Worm (Caenorhabditis elegans): ENCODE measurements around the gene Y37D8A.3.

The Y37D8A.3 gene

DNA sequence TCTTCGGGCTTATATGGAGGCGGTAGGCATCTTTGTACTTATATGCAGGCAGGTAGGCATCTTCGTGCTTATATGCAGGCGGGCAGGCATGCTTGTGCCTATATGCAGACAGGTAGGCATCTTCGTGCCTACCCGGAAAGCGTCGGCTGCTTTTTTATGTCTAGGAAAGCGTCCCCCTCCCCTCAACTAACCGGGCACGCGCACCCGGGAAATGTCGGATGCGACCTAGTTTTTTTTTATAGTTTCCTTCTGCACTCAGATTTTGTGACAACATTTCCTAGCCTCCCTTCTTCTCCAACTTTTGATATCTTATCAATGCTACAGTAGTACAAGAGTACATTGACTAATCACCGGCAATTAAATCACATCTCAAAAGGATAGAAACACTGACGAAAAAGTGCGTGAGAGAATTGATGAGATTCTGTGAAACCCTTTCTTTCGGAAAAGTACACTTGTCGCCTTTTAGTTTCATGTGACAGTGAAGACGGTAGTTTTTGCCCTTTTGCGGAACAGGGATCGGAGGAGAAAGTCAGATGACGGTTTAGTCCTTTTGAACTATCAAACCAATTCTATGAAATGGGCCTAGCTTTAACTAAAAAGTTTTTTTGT lies 19.9 kb downstream of the Y37D8A.3 start (continued):
- TF ChIP-seq nhr-19 (GFP tag; conservative IDR thresholded peaks at IDR 0.05) (peak; percentile 9; the same call in 1 of the 2 replicates), egl-27 (tag; optimal IDR thresholded peaks at IDR 0.05) (peak in 1 of 2 experiments; percentile 36)

DNA sequence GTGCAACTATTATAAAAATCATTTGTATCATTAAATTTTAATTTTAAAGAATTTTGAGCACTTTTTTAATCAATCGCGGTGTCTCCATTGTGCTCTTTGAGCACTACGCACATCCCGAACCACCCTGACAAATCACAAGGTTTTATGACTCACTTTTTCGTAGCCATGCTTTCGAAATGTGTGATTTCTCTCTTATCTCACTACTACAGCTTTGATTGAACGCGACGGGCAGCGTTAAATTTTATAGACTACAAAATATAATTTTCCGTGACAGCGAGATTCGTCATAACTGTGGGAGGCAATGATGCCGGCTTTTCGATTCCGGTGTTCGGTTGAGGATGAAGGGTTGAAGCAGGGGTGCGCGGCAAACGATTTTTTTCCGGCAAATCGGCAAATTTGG lies 20.5 kb downstream of the Y37D8A.3 start:
- TF ChIP-seq lin-14 (GFP tag; optimal IDR thresholded peaks at IDR 0.05), result no peak
- TF ChIP-seq dsc-1 (tag; optimal IDR thresholded peaks at IDR 0.05), result no peak
- TF ChIP-seq Y116A8C.19 (tag; optimal IDR thresholded peaks at IDR 0.05; ENCODE audit: borderline replicate concordance), result no peak
- TF ChIP-seq vab-15 (tag; optimal IDR thresholded peaks at IDR 0.05), result no peak
- no peak for TF ChIP-seq lin-39 (tag; optimal IDR thresholded peaks at IDR 0.05)
- no peak for TF ChIP-seq lin-13 (GFP tag; optimal IDR thresholded peaks at IDR 0.05)

DNA sequence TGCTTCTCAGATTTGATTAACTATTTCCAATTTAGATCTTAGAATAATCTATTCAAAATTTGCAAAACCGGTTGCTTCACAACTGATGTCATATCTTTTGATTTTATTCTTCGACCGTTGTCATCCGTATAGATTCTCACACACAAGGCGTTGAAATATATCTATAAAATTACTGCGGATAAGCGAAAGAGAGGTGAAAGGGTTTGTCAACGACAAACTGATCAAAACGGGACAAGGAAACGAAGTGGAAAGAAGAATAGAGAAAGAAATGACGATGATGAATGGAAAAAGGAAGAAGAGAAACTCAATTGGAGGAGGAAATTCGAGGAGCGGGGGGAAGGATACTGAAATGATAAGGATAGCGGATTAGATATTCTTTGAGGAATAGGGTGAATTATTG lies 21.9 kb downstream of the Y37D8A.3 start:
- no peak for TF ChIP-seq C34B4.2 (tag; optimal IDR thresholded peaks at IDR 0.05)
- no peak for TF ChIP-seq sox-4 (tag; optimal IDR thresholded peaks at IDR 0.05)
- peak; percentile 14 for TF ChIP-seq lin-14 (GFP tag; optimal IDR thresholded peaks at IDR 0.05)
- no peak for TF ChIP-seq mep-1 (tag; optimal IDR thresholded peaks at IDR 0.05)
- no peak for TF ChIP-seq hpl-2 (GFP tag; optimal IDR thresholded peaks at IDR 0.05)
- no peak for TF ChIP-seq mef-2 (tag; optimal IDR thresholded peaks at IDR 0.05)
- TF ChIP-seq blmp-1 (tag; optimal IDR thresholded peaks at IDR 0.05), result peak; percentile 97
- TF ChIP-seq nhr-77 (tag; optimal IDR thresholded peaks at IDR 0.05), result no peak
- no peak for TF ChIP-seq fos-1 (tag; optimal IDR thresholded peaks at IDR 0.05)
- no peak for TF ChIP-seq ztf-4 (tag; optimal IDR thresholded peaks at IDR 0.05)
- no peak for TF ChIP-seq alr-1 (tag; optimal IDR thresholded peaks at IDR 0.05; ENCODE audit: borderline replicate concordance)
- TF ChIP-seq nhr-90 (tag; optimal IDR thresholded peaks at IDR 0.05; ENCODE audit: poor library complexity), result no peak
- TF ChIP-seq nhr-20 (tag; optimal IDR thresholded peaks at IDR 0.05), result peak; percentile 25
- TF ChIP-seq lin-35 (GFP tag; optimal IDR thresholded peaks at IDR 0.05), result no peak
- TF ChIP-seq ceh-90 (tag; optimal IDR thresholded peaks at IDR 0.05), result no peak
- TF ChIP-seq tlp-1 (tag; optimal IDR thresholded peaks at IDR 0.05), result no peak
- TF ChIP-seq irx-1 (tag; optimal IDR thresholded peaks at IDR 0.05), result no peak
- no peak for TF ChIP-seq unc-130 (tag; optimal IDR thresholded peaks at IDR 0.05)
- peak in 4 of 6 experiments; percentile 30 to 68 (median 46) for TF ChIP-seq elt-3 (tag; optimal IDR thresholded peaks at IDR 0.05)
- no peak for TF ChIP-seq nhr-76 (tag; optimal IDR thresholded peaks at IDR 0.05)
- no peak for TF ChIP-seq sup-37 (GFP tag; optimal IDR thresholded peaks at IDR 0.05)
- TF ChIP-seq nhr-71 (tag; optimal IDR thresholded peaks at IDR 0.05), result no peak
- no peak for TF ChIP-seq nhr-47 (tag; optimal IDR thresholded peaks at IDR 0.05)
- no peak for TF ChIP-seq mab-9 (GFP tag; IDR thresholded peaks at IDR 0.05)
- TF ChIP-seq efl-3 (GFP tag; optimal IDR thresholded peaks at IDR 0.05), result no peak
- TF ChIP-seq zip-4 (GFP tag; optimal IDR thresholded peaks at IDR 0.05), result no peak
- no peak for TF ChIP-seq lin-15B (tag; optimal IDR thresholded peaks at IDR 0.05)

DNA sequence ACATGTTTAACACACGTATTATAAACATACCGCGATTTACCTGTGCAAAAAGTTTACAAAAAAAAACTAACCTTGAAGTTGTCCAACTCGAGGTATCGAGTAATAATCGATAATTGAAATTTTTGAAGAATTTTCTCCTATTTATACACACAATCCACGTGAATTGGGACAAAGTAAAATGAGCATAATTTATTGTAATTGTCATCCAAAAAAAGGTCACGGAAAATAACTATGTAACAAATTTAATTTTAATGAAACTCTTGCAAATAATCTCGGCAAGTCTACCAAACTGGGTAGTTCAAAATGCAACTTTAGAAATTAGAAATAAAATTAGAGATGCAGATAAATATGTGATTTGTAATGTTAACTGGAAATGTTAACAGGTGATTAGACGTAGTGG lies 26.2 kb downstream of the Y37D8A.3 start, which contains the start of gene Y37D8A.5:
Gene Y37D8A.5, minus strand, starts transcription at position 101 of the 400 bp plus-strand sequence.
- no peak for TF ChIP-seq rnt-1 (tag; optimal IDR thresholded peaks at IDR 0.05)
- TF ChIP-seq efl-1 (optimal IDR thresholded peaks at IDR 0.05), result no peak
- TF ChIP-seq efl-1 (GFP tag; optimal IDR thresholded peaks at IDR 0.05 in 1 of 2), result peak in 1 of 2 experiments; percentile 19
- TF ChIP-seq F16B12.6 (tag; optimal IDR thresholded peaks at IDR 0.05), result no peak
- no peak for TF ChIP-seq nhr-28 (tag; optimal IDR thresholded peaks at IDR 0.05)

Measured in whole organism, L1 larva.